Worm (Caenorhabditis elegans): ENCODE measurements around the gene dyf-3.
A peak's percentile ranks its signal among the peaks of the same experiment; 100 is the strongest.

The dyf-3 gene

DNA sequence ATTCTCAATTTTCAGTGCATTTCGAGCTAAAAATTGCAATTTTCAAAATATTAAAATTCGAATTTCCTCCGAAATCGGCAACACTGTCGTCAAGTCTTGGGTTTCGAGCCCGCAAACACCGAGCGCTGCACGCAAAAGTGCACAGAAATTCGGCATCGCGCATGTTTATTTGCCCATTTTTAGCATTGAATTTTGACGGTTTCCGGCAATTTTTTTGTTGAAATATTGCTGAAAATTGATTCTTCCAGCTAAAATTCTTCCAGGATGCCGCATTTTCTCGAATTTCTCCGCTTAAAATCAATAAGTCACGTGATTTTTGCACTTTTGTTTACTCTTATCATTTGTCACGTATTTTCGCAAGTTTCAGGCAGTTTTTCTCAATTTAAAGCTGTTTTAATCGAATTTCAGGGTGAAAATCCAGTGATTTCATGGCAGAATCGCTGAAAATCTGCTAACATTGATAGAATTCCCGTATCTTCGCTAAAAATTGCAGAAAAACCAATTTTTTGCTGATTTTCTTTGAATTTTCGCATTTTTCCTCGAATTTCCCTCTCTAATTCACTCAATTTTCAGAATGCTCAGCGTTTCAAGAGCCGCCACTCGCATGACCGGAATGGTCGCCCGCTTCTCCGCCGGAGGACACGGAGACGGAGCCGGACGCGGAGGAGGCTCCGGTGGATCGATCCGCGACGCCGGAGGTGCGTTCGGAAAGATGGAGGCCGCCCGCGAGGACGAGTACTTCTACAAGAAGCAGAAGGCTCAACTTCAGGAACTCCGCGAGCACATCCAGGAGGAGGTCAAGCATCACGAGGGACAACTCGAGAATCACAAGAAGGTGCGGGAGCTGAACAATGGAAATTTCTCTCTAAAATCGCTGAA is 13.5 kb downstream of the dyf-3 start, which contains the start of gene mai-2 (continued):
- TF ChIP-seq lin-32 (GFP tag; optimal IDR thresholded peaks at IDR 0.05) (no peak), snpc-4 (tag; optimal IDR thresholded peaks at IDR 0.05) (no peak), tbx-8 (GFP tag; optimal IDR thresholded peaks at IDR 0.05) (no peak), elt-3 (tag; optimal IDR thresholded peaks at IDR 0.05) (no peak), sem-2 (GFP tag; optimal IDR thresholded peaks at IDR 0.05) (no peak), mls-2 (tag; optimal IDR thresholded peaks at IDR 0.05) (no peak), blmp-1 (tag; optimal IDR thresholded peaks at IDR 0.05) (no peak), nhr-76 (tag; optimal IDR thresholded peaks at IDR 0.05) (no peak), sptf-1 (tag; optimal IDR thresholded peaks at IDR 0.05) (peak; percentile 28)

DNA sequence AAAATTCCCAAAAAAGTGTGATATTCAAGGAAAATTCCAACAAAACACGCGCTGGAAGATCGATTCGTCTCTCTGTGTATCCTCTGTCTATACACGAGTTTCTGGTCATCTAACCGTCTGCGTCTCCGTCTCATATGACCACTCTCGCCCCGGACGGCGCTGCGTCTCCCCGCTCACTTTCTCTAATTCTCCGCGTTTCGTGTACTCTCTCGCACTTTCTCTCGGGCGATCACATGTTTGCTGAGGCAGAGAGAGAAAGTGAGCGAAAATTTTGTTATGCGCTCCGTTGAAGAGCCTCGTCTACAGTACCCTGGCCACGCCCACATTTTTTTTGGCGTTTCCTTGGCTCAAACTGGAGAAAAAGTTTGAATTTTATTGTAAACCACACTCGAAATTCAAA is 14.4 kb downstream of the dyf-3 start:
- TF ChIP-seq ztf-11 (tag; optimal IDR thresholded peaks at IDR 0.05): no peak
- TF ChIP-seq unc-120 (tag; optimal IDR thresholded peaks at IDR 0.05; ENCODE audit: poor library complexity, severe bottlenecking): no peak
- TF ChIP-seq elt-1 (tag; optimal IDR thresholded peaks at IDR 0.05; ENCODE audit: borderline replicate concordance, insufficient read depth): no peak
- TF ChIP-seq unc-62 (GFP tag; optimal IDR thresholded peaks at IDR 0.05): no peak
- TF ChIP-seq ceh-43 (GFP tag; optimal IDR thresholded peaks at IDR 0.05): no peak
- no peak for TF ChIP-seq mab-5 (tag; optimal IDR thresholded peaks at IDR 0.05)
- peak; percentile 52 for TF ChIP-seq pha-4 (tag; optimal IDR thresholded peaks at IDR 0.05)
- no peak for TF ChIP-seq ceh-39 (tag; optimal IDR thresholded peaks at IDR 0.05)
- TF ChIP-seq cnd-1 (tag; optimal IDR thresholded peaks at IDR 0.05): no peak
- TF ChIP-seq lin-32 (GFP tag; optimal IDR thresholded peaks at IDR 0.05): no peak
- TF ChIP-seq ces-1 (GFP tag; optimal IDR thresholded peaks at IDR 0.05): peak; percentile 78
- no peak for TF ChIP-seq elt-3 (tag; optimal IDR thresholded peaks at IDR 0.05)
- TF ChIP-seq nhr-76 (tag; optimal IDR thresholded peaks at IDR 0.05): no peak
- peak; percentile 2 for TF ChIP-seq drap-1 (GFP tag; optimal IDR thresholded peaks at IDR 0.05)
- no peak for TF ChIP-seq bed-3 (GFP tag; optimal IDR thresholded peaks at IDR 0.05)
- peak; percentile 95 for TF ChIP-seq blmp-1 (tag; optimal IDR thresholded peaks at IDR 0.05)
- no peak for TF ChIP-seq sem-2 (GFP tag; optimal IDR thresholded peaks at IDR 0.05)
- TF ChIP-seq nhr-28 (tag; optimal IDR thresholded peaks at IDR 0.05): no peak
- TF ChIP-seq tbx-8 (GFP tag; optimal IDR thresholded peaks at IDR 0.05): no peak
- TF ChIP-seq mep-1 (tag; optimal IDR thresholded peaks at IDR 0.05): peak; percentile 51
- TF ChIP-seq sptf-1 (tag; optimal IDR thresholded peaks at IDR 0.05): no peak
- TF ChIP-seq zip-8 (tag; optimal IDR thresholded peaks at IDR 0.05): no peak
- peak; percentile 68 for TF ChIP-seq ham-2 (GFP tag; optimal IDR thresholded peaks at IDR 0.05)
- no peak for TF ChIP-seq M03D4.4 (tag; optimal IDR thresholded peaks at IDR 0.05)
- no peak for TF ChIP-seq flh-1 (GFP tag; optimal IDR thresholded peaks at IDR 0.05)
- no peak for TF ChIP-seq mls-2 (tag; optimal IDR thresholded peaks at IDR 0.05)
- TF ChIP-seq nhr-12 (tag; optimal IDR thresholded peaks at IDR 0.05): no peak
- TF ChIP-seq nhr-2 (tag; optimal IDR thresholded peaks at IDR 0.05): no peak
- TF ChIP-seq ceh-83 (GFP tag; optimal IDR thresholded peaks at IDR 0.05): no peak
- no peak for TF ChIP-seq unc-39 (tag; optimal IDR thresholded peaks at IDR 0.05)
- peak; percentile 29 for TF ChIP-seq nhr-237 (tag; optimal IDR thresholded peaks at IDR 0.05)
- no peak for TF ChIP-seq lin-13 (tag; optimal IDR thresholded peaks at IDR 0.05)
- TF ChIP-seq lsy-2 (tag; optimal IDR thresholded peaks at IDR 0.05): peak; percentile 82
- TF ChIP-seq snpc-4 (tag; optimal IDR thresholded peaks at IDR 0.05): no peak
- peak; percentile 70 for TF ChIP-seq hlh-1 (tag; optimal IDR thresholded peaks at IDR 0.05)

DNA sequence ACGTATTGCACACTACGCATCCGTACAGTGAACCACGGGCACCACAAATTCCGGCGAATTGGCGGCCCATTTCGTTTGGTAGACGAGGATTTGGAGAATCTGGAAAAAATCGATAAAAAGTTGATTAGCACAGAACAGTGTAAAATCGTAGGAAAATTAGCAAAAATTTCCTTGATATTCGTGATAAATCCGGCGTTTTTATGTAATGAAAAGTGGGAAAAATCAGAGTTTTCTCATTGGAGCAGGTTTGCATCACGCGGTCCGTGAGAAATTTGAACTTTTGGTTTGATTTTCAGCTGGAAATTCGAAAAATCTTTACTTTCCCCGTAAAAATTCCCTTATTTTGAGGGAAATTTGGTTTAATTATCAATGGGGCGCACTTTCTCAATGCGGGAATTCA is 15.0 kb downstream of the dyf-3 start, which contains the start of gene B0546.4:
Gene B0546.4, minus strand, starts transcription at position 101 of the 400 bp plus-strand sequence.
- TF ChIP-seq nhr-12 (tag; optimal IDR thresholded peaks at IDR 0.05) (no peak), mls-2 (tag; optimal IDR thresholded peaks at IDR 0.05) (no peak), hlh-1 (tag; optimal IDR thresholded peaks at IDR 0.05) (no peak), sem-2 (GFP tag; optimal IDR thresholded peaks at IDR 0.05) (no peak), snpc-4 (tag; optimal IDR thresholded peaks at IDR 0.05) (no peak), M03D4.4 (tag; optimal IDR thresholded peaks at IDR 0.05) (no peak), lsy-2 (tag; optimal IDR thresholded peaks at IDR 0.05) (no peak), unc-39 (tag; optimal IDR thresholded peaks at IDR 0.05) (no peak), lin-13 (tag; optimal IDR thresholded peaks at IDR 0.05) (no peak), bed-3 (GFP tag; optimal IDR thresholded peaks at IDR 0.05) (no peak), blmp-1 (tag; optimal IDR thresholded peaks at IDR 0.05) (no peak), unc-62 (GFP tag; optimal IDR thresholded peaks at IDR 0.05) (no peak), elt-3 (tag; optimal IDR thresholded peaks at IDR 0.05) (no peak), mab-5 (tag; optimal IDR thresholded peaks at IDR 0.05) (no peak), tbx-8 (GFP tag; optimal IDR thresholded peaks at IDR 0.05) (no peak), ceh-39 (tag; optimal IDR thresholded peaks at IDR 0.05) (no peak), pha-4 (tag; optimal IDR thresholded peaks at IDR 0.05) (no peak)

All from whole organism, mixed stage, embryonic.